Worm (Caenorhabditis elegans): Measurements from ENCODE around the gene jmjd-1.1.

Gene jmjd-1.1

ce11 chrII:11777893-11778480, 28.4 kb upstream of the jmjd-1.1 start, which contains the start of the genes patr-1 and dna-2 (continued):
- no peak for TF ChIP-seq pag-3 (tag; optimal IDR thresholded peaks at IDR 0.05; ENCODE audit: borderline replicate concordance, insufficient read depth)
- peak; percentile 31 for TF ChIP-seq lin-15B (tag; optimal IDR thresholded peaks at IDR 0.05)
- TF ChIP-seq grh-1 (GFP tag; IDR thresholded peaks at IDR 0.05), result peak; percentile 36; the same call in 1 of the 2 replicates
- TF ChIP-seq zip-4 (GFP tag; optimal IDR thresholded peaks at IDR 0.05), result no peak
- peak; percentile 79 for TF ChIP-seq rnt-1 (tag; optimal IDR thresholded peaks at IDR 0.05)
- peak; percentile 42 for TF ChIP-seq nhr-20 (tag; optimal IDR thresholded peaks at IDR 0.05)
- TF ChIP-seq mef-2 (tag; optimal IDR thresholded peaks at IDR 0.05), result peak; percentile 25
- peak in 1 of 2 experiments; percentile 71 for TF ChIP-seq mdl-1 (tag; optimal IDR thresholded peaks at IDR 0.05)
- peak; percentile 79 for TF ChIP-seq skn-1 (tag; optimal IDR thresholded peaks at IDR 0.05)
- no peak for TF ChIP-seq Y116A8C.19 (tag; optimal IDR thresholded peaks at IDR 0.05; ENCODE audit: borderline replicate concordance)
- TF ChIP-seq nhr-47 (tag; optimal IDR thresholded peaks at IDR 0.05), result no peak
- TF ChIP-seq elt-2 (tag; optimal IDR thresholded peaks at IDR 0.05), result no peak
- no peak for TF ChIP-seq aha-1 (tag; optimal IDR thresholded peaks at IDR 0.05)
- TF ChIP-seq alr-1 (tag; optimal IDR thresholded peaks at IDR 0.05; ENCODE audit: borderline replicate concordance), result no peak
- TF ChIP-seq hpl-2 (GFP tag; optimal IDR thresholded peaks at IDR 0.05), result no peak
- no peak for TF ChIP-seq hlh-17 (GFP tag; optimal IDR thresholded peaks at IDR 0.05; ENCODE audit: borderline replicate concordance)
- no peak for TF ChIP-seq nhr-28 (tag; optimal IDR thresholded peaks at IDR 0.05)
- peak; percentile 37 for TF ChIP-seq F16B12.6 (tag; optimal IDR thresholded peaks at IDR 0.05)
- no peak for TF ChIP-seq ceh-63 (GFP tag; optimal IDR thresholded peaks at IDR 0.05)
- TF ChIP-seq ceh-90 (tag; optimal IDR thresholded peaks at IDR 0.05), result no peak
- TF ChIP-seq C16A3.4 (tag; optimal IDR thresholded peaks at IDR 0.05), result peak; percentile 63
- peak; percentile 33 for TF ChIP-seq unc-86 (tag; optimal IDR thresholded peaks at IDR 0.05)
- TF ChIP-seq ces-1 (GFP tag; optimal IDR thresholded peaks at IDR 0.05), result no peak
- TF ChIP-seq pqm-1 (tag; optimal IDR thresholded peaks at IDR 0.05), result no peak
- TF ChIP-seq unc-98 (GFP tag; IDR thresholded peaks at IDR 0.05), result no peak
- no peak for TF ChIP-seq sox-4 (tag; optimal IDR thresholded peaks at IDR 0.05)
- peak; percentile 53 for TF ChIP-seq fos-1 (tag; optimal IDR thresholded peaks at IDR 0.05)
- TF ChIP-seq tbx-2 (tag; optimal IDR thresholded peaks at IDR 0.05), result peak; percentile 61
- TF ChIP-seq lsy-2 (tag; optimal IDR thresholded peaks at IDR 0.05), result peak; percentile 80 to 86
- TF ChIP-seq pax-3 (tag; optimal IDR thresholded peaks at IDR 0.05), result no peak
- no peak for TF ChIP-seq sptf-1 (tag; optimal IDR thresholded peaks at IDR 0.05)
- TF ChIP-seq nhr-77 (tag; optimal IDR thresholded peaks at IDR 0.05), result peak; percentile 14
- no peak for TF ChIP-seq lin-39 (tag; optimal IDR thresholded peaks at IDR 0.05)
- no peak for TF ChIP-seq unc-62 (GFP tag; optimal IDR thresholded peaks at IDR 0.05)
- TF ChIP-seq mep-1 (tag; optimal IDR thresholded peaks at IDR 0.05), result peak; percentile 69
- no peak for TF ChIP-seq ceh-8 (GFP tag; optimal IDR thresholded peaks at IDR 0.05)
- no peak for TF ChIP-seq nhr-71 (tag; optimal IDR thresholded peaks at IDR 0.05)
- peak; percentile 4 for TF ChIP-seq egl-13 (tag; optimal IDR thresholded peaks at IDR 0.05)
- TF ChIP-seq hlh-4 (tag; optimal IDR thresholded peaks at IDR 0.05), result no peak
- no peak for TF ChIP-seq nhr-11 (tag; optimal IDR thresholded peaks at IDR 0.05)
- TF ChIP-seq ets-5 (GFP tag; IDR thresholded peaks at IDR 0.05), result no peak
- no peak for TF ChIP-seq sup-37 (GFP tag; optimal IDR thresholded peaks at IDR 0.05)
- peak; percentile 55 for TF ChIP-seq snu-23 (GFP tag; optimal IDR thresholded peaks at IDR 0.05)
- TF ChIP-seq ztf-4 (tag; optimal IDR thresholded peaks at IDR 0.05), result no peak
- no peak for TF ChIP-seq C04F5.9 (tag; optimal IDR thresholded peaks at IDR 0.05)
- no peak for TF ChIP-seq unc-130 (tag; optimal IDR thresholded peaks at IDR 0.05)
- TF ChIP-seq swsn-7 (tag; optimal IDR thresholded peaks at IDR 0.05), result peak; percentile 36
- TF ChIP-seq aly-2 (tag; optimal IDR thresholded peaks at IDR 0.05), result no peak
- no peak for TF ChIP-seq egl-27 (tag; optimal IDR thresholded peaks at IDR 0.05)
- no peak for TF ChIP-seq zag-1 (tag; optimal IDR thresholded peaks at IDR 0.05)
- peak; percentile 16 for TF ChIP-seq lin-13 (GFP tag; optimal IDR thresholded peaks at IDR 0.05)
- no peak for TF ChIP-seq ceh-88 (GFP tag; IDR thresholded peaks at IDR 0.05)
- TF ChIP-seq dsc-1 (tag; optimal IDR thresholded peaks at IDR 0.05), result peak; percentile 13
